Worm (Caenorhabditis elegans): ENCODE measurements around the gene Y69H2.3.

ce11 chrV:18670017-18670416 is 6.1 kb upstream of the Y69H2.3 start, which contains the start of gene Y69H2.10:
- no peak for TF ChIP-seq snpc-1.2 (GFP tag; IDR thresholded peaks at IDR 0.05)
- no peak for TF ChIP-seq aha-1 (tag)
- no peak for TF ChIP-seq Y75B8A.6 (GFP tag; IDR thresholded peaks at IDR 0.05)
- no peak for TF ChIP-seq tag-97 (GFP tag; IDR thresholded peaks at IDR 0.05)
- TF ChIP-seq nhr-111 (GFP tag; optimal IDR thresholded peaks at IDR 0.05) = no peak
- TF ChIP-seq zfp-2 (tag; optimal IDR thresholded peaks at IDR 0.05) = no peak
- no peak for TF ChIP-seq ZK546.5 (tag; optimal IDR thresholded peaks at IDR 0.05)
- no peak for TF ChIP-seq mdl-1 (tag; optimal IDR thresholded peaks at IDR 0.05)

Measured in whole organism, L4 larva.